Worm (Caenorhabditis elegans): ENCODE results near the gene mgl-3.

mgl-3 gene

DNA sequence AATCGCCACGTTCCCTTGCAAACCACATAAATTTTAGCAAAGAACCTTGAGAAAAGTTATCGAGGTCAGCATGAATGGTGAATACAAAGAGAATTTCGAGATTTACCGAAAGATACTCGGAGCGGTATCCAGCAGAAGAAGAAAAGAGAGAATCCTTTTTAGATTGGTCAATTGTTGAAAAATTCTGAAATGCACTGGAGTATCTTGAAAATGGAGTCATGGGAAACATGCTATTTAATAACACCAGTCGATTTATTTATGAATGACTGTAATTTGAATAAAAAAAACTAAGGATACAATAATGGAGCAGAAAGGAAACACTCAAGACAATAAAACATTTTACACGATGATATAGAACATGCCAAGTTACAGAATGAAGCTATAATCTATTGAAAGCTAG, 48.9 kb upstream of the mgl-3 start (continued):
- no peak for TF ChIP-seq him-1 (tag; optimal IDR thresholded peaks at IDR 0.05)
- TF ChIP-seq F55B11.4 (tag; optimal IDR thresholded peaks at IDR 0.05; ENCODE audit: borderline replicate concordance, insufficient read depth), result no peak
- TF ChIP-seq ztf-26 (tag; optimal IDR thresholded peaks at IDR 0.05), result no peak
- peak; percentile 45; the same call in 1 of the 2 replicates for TF ChIP-seq mcd-1 (GFP tag; IDR thresholded peaks at IDR 0.05)
- TF ChIP-seq aptf-2 (GFP tag; conservative IDR thresholded peaks at IDR 0.05), result no peak
- TF ChIP-seq ccch-3 (GFP tag; optimal IDR thresholded peaks at IDR 0.05), result no peak
- peak; percentile 73 for TF ChIP-seq Y53G8AR.9 (GFP tag; conservative IDR thresholded peaks at IDR 0.05)
- TF ChIP-seq nfya-2 (GFP tag; IDR thresholded peaks at IDR 0.05), result no peak
- TF ChIP-seq lin-35 (GFP tag; optimal IDR thresholded peaks at IDR 0.05), result no peak
- no peak for TF ChIP-seq aptf-3 (GFP tag; IDR thresholded peaks at IDR 0.05)
- no peak for TF ChIP-seq B0261.1 (tag; optimal IDR thresholded peaks at IDR 0.05)
- TF ChIP-seq F57C9.4 (tag; optimal IDR thresholded peaks at IDR 0.05), result no peak
- TF ChIP-seq let-526 (GFP tag; IDR thresholded peaks at IDR 0.05), result no peak
- TF ChIP-seq chd-7 (tag; optimal IDR thresholded peaks at IDR 0.05), result peak; percentile 15
- TF ChIP-seq F33H1.4 (GFP tag; IDR thresholded peaks at IDR 0.05), result peak; percentile 39
- no peak for TF ChIP-seq B0019.2 (GFP tag; conservative IDR thresholded peaks at IDR 0.05)
- TF ChIP-seq F57A8.1 (GFP tag; optimal IDR thresholded peaks at IDR 0.05), result no peak
- TF ChIP-seq snpc-3.4 (tag; optimal IDR thresholded peaks at IDR 0.05), result peak; percentile 28
- no peak for TF ChIP-seq sdz-38 (tag; optimal IDR thresholded peaks at IDR 0.05)
- TF ChIP-seq akir-1 (GFP tag; optimal IDR thresholded peaks at IDR 0.05), result no peak
- no peak for TF ChIP-seq F37B4.10 (GFP tag; IDR thresholded peaks at IDR 0.05)
- no peak for TF ChIP-seq ceh-40 (GFP tag; IDR thresholded peaks at IDR 0.05)
- TF ChIP-seq T26A5.8 (tag; optimal IDR thresholded peaks at IDR 0.05), result no peak
- TF ChIP-seq tbp1 (GFP tag; optimal IDR thresholded peaks at IDR 0.05), result peak; percentile 22
- peak; percentile 48 for TF ChIP-seq F49E8.2 (tag; optimal IDR thresholded peaks at IDR 0.05; ENCODE audit: insufficient read depth)
- TF ChIP-seq nhr-27 (tag; optimal IDR thresholded peaks at IDR 0.05), result no peak
- no peak for TF ChIP-seq ztf-25 (GFP tag; IDR thresholded peaks at IDR 0.05)
- no peak for TF ChIP-seq lsy-27 (tag; optimal IDR thresholded peaks at IDR 0.05; ENCODE audit: borderline replicate concordance, insufficient read depth)
- no peak for TF ChIP-seq madf-8 (GFP tag; conservative IDR thresholded peaks at IDR 0.05)
- no peak for TF ChIP-seq nhr-80 (tag; optimal IDR thresholded peaks at IDR 0.05)
- TF ChIP-seq ceh-79 (tag; optimal IDR thresholded peaks at IDR 0.05), result no peak
- peak; percentile 57 for TF ChIP-seq lin-54 (GFP tag; optimal IDR thresholded peaks at IDR 0.05)
- no peak for TF ChIP-seq C17E4.6 (GFP tag; IDR thresholded peaks at IDR 0.05)
- TF ChIP-seq attf-5 (GFP tag; optimal IDR thresholded peaks at IDR 0.05), result no peak
- no peak for TF ChIP-seq sptf-2 (GFP tag; optimal IDR thresholded peaks at IDR 0.05)
- no peak for TF ChIP-seq pha-4 (tag; optimal IDR thresholded peaks at IDR 0.05)
- TF ChIP-seq sea-2 (GFP tag; IDR thresholded peaks at IDR 0.05), result no peak
- no peak for TF ChIP-seq let-607 (tag; optimal IDR thresholded peaks at IDR 0.05)
- no peak for TF ChIP-seq lir-1 (GFP tag; conservative IDR thresholded peaks at IDR 0.05)
- TF ChIP-seq Y53F4B.3 (GFP tag; IDR thresholded peaks at IDR 0.05), result no peak
- 0 out of 2 replicates have a peak, but pooled peaks have one; percentile 27 for TF ChIP-seq Y56A3A.18 (GFP tag; IDR thresholded peaks at IDR 0.05)
- TF ChIP-seq ztf-3 (GFP tag; optimal IDR thresholded peaks at IDR 0.05), result no peak
- no peak for TF ChIP-seq atf-7 (tag; optimal IDR thresholded peaks at IDR 0.05)
- peak; percentile 70; the same call in 1 of the 2 replicates for TF ChIP-seq ekl-4 (GFP tag; IDR thresholded peaks at IDR 0.05)
- no peak for TF ChIP-seq hlh-26 (GFP tag; conservative IDR thresholded peaks at IDR 0.05)
- no peak for TF ChIP-seq zim-3 (tag; optimal IDR thresholded peaks at IDR 0.05)
- no peak for TF ChIP-seq efl-1 (GFP tag; optimal IDR thresholded peaks at IDR 0.05)
